Worm (Caenorhabditis elegans): ENCODE results near the gene F10G7.9.

The F10G7.9 gene

DNA sequence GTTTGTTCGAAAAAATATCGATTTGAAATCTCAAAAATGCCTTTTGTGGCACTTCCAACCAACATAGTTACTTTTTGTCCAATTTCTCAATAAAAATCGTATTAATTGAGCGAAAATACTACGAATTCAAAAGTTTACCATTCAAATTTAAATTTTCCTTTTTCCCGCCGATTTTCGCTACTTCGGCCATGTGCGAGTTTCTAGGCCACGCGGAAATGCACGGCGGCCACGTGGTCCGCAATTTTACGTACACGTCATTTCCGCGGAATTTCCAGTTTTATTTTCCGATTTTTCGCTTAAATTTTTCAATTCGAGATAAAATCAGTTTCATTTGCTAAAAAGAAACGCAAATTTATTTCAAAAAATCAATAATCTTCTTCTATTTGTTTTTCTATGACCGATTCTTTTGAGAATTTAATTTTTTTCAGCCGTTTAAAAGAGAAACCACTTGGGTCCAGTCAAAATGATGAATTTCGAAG lies 33.7 kb upstream of the F10G7.9 start, which contains the start of gene eas-1 (continued):
- TF ChIP-seq syd-9 (tag; optimal IDR thresholded peaks at IDR 0.05): no peak
- TF ChIP-seq ceh-9 (tag; optimal IDR thresholded peaks at IDR 0.05): no peak
- no peak for TF ChIP-seq npax-4 (tag; optimal IDR thresholded peaks at IDR 0.05)
- peak; percentile 50 for TF ChIP-seq unc-42 (tag; optimal IDR thresholded peaks at IDR 0.05)
- no peak for TF ChIP-seq sox-2 (GFP tag; IDR thresholded peaks at IDR 0.05)
- TF ChIP-seq dve-1 (tag; optimal IDR thresholded peaks at IDR 0.05): no peak
- TF ChIP-seq pax-1 (tag; optimal IDR thresholded peaks at IDR 0.05): peak; percentile 8
- no peak for TF ChIP-seq pha-4 (tag; optimal IDR thresholded peaks at IDR 0.05)
- no peak for TF ChIP-seq nhr-232 (tag; optimal IDR thresholded peaks at IDR 0.05)
- TF ChIP-seq ttx-3 (tag; optimal IDR thresholded peaks at IDR 0.05): peak; percentile 9
- no peak for TF ChIP-seq pat-9 (tag; optimal IDR thresholded peaks at IDR 0.05)
- peak; percentile 96 for TF ChIP-seq ceh-31 (tag; optimal IDR thresholded peaks at IDR 0.05)
- peak; percentile 19 for TF ChIP-seq madf-2 (tag; optimal IDR thresholded peaks at IDR 0.05)
- TF ChIP-seq elt-4 (tag; optimal IDR thresholded peaks at IDR 0.05): no peak
- TF ChIP-seq ceh-6 (GFP tag; optimal IDR thresholded peaks at IDR 0.05): peak; percentile 34
- TF ChIP-seq K09A11.1 (tag; optimal IDR thresholded peaks at IDR 0.05; ENCODE audit: insufficient read depth): no peak

DNA sequence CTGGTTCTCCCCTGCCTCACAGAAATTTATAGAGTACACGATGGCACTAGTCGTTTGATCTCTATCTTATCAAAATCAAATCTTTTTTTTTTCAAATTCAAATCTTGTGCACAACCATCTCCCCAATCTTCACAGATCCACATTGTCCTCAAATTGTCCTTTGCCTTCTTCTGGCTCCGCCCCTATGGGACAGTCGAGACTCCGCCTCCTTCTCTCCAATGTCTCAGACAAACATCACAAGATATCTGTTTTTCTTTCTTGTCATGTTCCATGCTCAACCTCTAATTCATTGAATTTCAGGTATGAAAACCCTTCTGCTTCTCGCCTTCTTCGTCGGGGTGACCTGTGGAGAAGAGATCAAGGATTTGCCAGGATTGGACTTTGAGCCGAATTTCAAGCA lies 31.1 kb upstream of the F10G7.9 start, which contains the start of gene ctsa-1.1:
ctsa-1.1 (plus strand) TSS at position 301 of the 400 bp plus-strand sequence.
- no peak for TF ChIP-seq tbx-7 (tag; optimal IDR thresholded peaks at IDR 0.05)
- TF ChIP-seq mec-3 (tag; optimal IDR thresholded peaks at IDR 0.05; ENCODE audit: borderline replicate concordance): no peak
- no peak for TF ChIP-seq nfya-1 (tag; optimal IDR thresholded peaks at IDR 0.05)
- no peak for TF ChIP-seq fkh-6 (tag; optimal IDR thresholded peaks at IDR 0.05)
- TF ChIP-seq ceh-6 (GFP tag; optimal IDR thresholded peaks at IDR 0.05): no peak
- no peak for TF ChIP-seq ceh-30 (tag; optimal IDR thresholded peaks at IDR 0.05)
- no peak for TF ChIP-seq lin-11 (tag; optimal IDR thresholded peaks at IDR 0.05)
- no peak for TF ChIP-seq madf-2 (tag; optimal IDR thresholded peaks at IDR 0.05)
- no peak for TF ChIP-seq sox-2 (GFP tag; IDR thresholded peaks at IDR 0.05)

DNA sequence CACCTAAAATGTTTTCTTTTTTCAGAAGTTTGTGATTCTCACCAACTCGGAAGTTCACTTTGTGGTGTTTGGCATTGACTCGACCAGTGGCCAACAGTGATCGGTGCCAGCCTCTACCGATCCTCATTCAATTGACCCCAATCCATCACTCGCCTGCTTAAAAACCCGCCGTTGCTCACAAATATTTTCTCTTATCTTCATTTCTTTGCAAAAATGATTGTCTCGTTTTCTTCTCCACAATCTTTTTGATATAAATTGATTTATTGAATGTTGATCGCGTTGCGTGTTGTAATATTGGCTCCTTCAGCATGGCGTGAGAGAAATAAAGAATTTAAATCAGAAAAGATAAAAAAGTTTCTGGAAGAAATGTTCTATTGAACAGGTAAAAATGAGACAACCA lies 30.3 kb upstream of the F10G7.9 start:
- TF ChIP-seq sox-4 (tag; optimal IDR thresholded peaks at IDR 0.05) (no peak), odd-2 (tag; optimal IDR thresholded peaks at IDR 0.05) (no peak), ceh-2 (tag; optimal IDR thresholded peaks at IDR 0.05) (no peak), fax-1 (tag; optimal IDR thresholded peaks at IDR 0.05) (no peak), dmd-4 (tag; optimal IDR thresholded peaks at IDR 0.05; ENCODE audit: borderline replicate concordance) (no peak), fkh-10 (GFP tag; optimal IDR thresholded peaks at IDR 0.05) (no peak), pha-2 (tag; optimal IDR thresholded peaks at IDR 0.05) (no peak), ttx-3 (tag; optimal IDR thresholded peaks at IDR 0.05) (no peak), nhr-232 (tag; optimal IDR thresholded peaks at IDR 0.05) (no peak), madf-2 (tag; optimal IDR thresholded peaks at IDR 0.05) (no peak), sdc-2 (tag; optimal IDR thresholded peaks at IDR 0.05) (no peak), ahr-1 (tag; optimal IDR thresholded peaks at IDR 0.05) (no peak), T23F11.4 (GFP tag; optimal IDR thresholded peaks at IDR 0.05) (no peak), pag-3 (tag; optimal IDR thresholded peaks at IDR 0.05; ENCODE audit: borderline replicate concordance) (no peak), dve-1 (tag; optimal IDR thresholded peaks at IDR 0.05) (no peak)

DNA sequence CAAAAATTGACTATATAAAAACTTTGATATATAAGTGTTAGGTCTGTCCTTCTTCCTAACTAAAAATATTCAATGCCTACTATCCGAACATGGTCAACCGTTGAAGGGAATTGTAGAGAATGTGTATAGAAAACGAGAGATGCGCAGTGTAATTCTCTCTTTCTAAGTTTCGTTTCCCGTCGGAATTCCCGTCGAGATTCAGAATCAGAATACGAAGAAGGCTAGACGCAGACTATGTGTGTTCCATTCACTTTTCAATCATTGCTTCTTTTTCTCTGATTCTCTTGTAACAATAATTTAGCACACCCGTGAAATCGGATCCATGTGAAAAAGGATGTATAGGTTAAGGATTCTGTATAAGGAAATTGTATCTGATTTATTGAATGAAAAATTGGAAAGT lies 28.2 kb upstream of the F10G7.9 start:
- TF ChIP-seq pax-1 (tag; optimal IDR thresholded peaks at IDR 0.05): no peak
- no peak for TF ChIP-seq gmeb-2 (tag; optimal IDR thresholded peaks at IDR 0.05)
- no peak for TF ChIP-seq C38D4.7 (GFP tag; optimal IDR thresholded peaks at IDR 0.05)
- TF ChIP-seq pros-1 (tag; optimal IDR thresholded peaks at IDR 0.05): no peak
- no peak for TF ChIP-seq ama-1 (optimal IDR thresholded peaks at IDR 0.05)
- TF ChIP-seq lin-11 (tag; optimal IDR thresholded peaks at IDR 0.05): no peak
- no peak for TF ChIP-seq unc-86 (tag; optimal IDR thresholded peaks at IDR 0.05)
